Worm (Caenorhabditis elegans) whole organism, L1 larva: ENCODE data around the gene ugt-7.

Experiments used
- ama-1 ChIP-seq: fragments of 150-350 bp; optimal IDR thresholded peaks from 2 replicates; lab custom pipeline; 2014
- efl-1 ChIP-seq, 4 experiments: fragments of 150-350 bp; optimal IDR thresholded peaks in 3 of 4; peaks in 1 of 4; 1 replicate in 1 of 4; 2 replicates in 3 of 4; lab custom pipeline; 2014; ENCODE audit warnings: missing biosample characterization in 2 of 4, missing genetic modification characterization in 2 of 4, missing genetic modification reagents in 2 of 4
- elt-3 ChIP-seq, 6 experiments: fragments of 150-350 bp in 1 of 6; sonication (generic microtip); optimal IDR thresholded peaks; 2 replicates each; lab custom pipeline; 2017 to 2018; ENCODE audit warnings: missing biosample characterization in 6 of 6, missing genetic modification characterization in 6 of 6, inconsistent platforms in 1 of 6
- nhr-77 ChIP-seq: fragments of 150-350 bp; optimal IDR thresholded peaks from 2 replicates; lab custom pipeline; 2014; ENCODE audit warnings: missing biosample characterization, missing genetic modification characterization

- TF ChIP-seq ama-1 (lab: Kevin White, UChicago) (no peak), efl-1 (optimal IDR thresholded peaks at IDR 0.05; lab: Kevin White, UChicago) (no peak), efl-1 (GFP tag; optimal IDR thresholded peaks at IDR 0.05 in 1 of 2; lab: Kevin White, UChicago) (no peak), nhr-77 (tag; lab: Kevin White, UChicago) (no peak), elt-3 (tag; optimal IDR thresholded peaks at IDR 0.05; lab: Kevin White, UChicago) (no peak)
These were observed 45.7 kb upstream of the ugt-7 start, which contains the start of gene exc-14 for ce11 chrV:5046103-5046502.
